Worm (Caenorhabditis elegans) whole organism, L3 larva: ENCODE measurements around the gene figl-1.
"Not testable (repeated sequence)": the region's sequence is repeated elsewhere in the genome, so short reads cannot be mapped to it uniquely, and the experiment has no call there.

Source experiments
- R02D3.7 ChIP-seq: fragments of 150-350 bp; optimal IDR thresholded peaks from 2 replicates; lab custom pipeline; 2014; ENCODE audit warnings: missing biosample characterization, missing genetic modification characterization
- ZK546.5 ChIP-seq: sonication (generic microtip); optimal IDR thresholded peaks from 2 replicates; lab custom pipeline; 2017; ENCODE audit warnings: missing biosample characterization, missing genetic modification characterization
- aly-2 ChIP-seq: fragments of 150-350 bp; optimal IDR thresholded peaks from 2 replicates; lab custom pipeline; 2014; ENCODE audit warnings: missing biosample characterization, missing genetic modification characterization
- ama-1 ChIP-seq: fragments of 150-350 bp; optimal IDR thresholded peaks from 2 replicates; lab custom pipeline; 2018
- ceh-16 ChIP-seq: sonication (generic microtip); optimal IDR thresholded peaks from 2 replicates; lab custom pipeline; 2017; ENCODE audit warnings: missing biosample characterization, missing genetic modification characterization
- ceh-82 ChIP-seq: fragments of 150-350 bp; optimal IDR thresholded peaks from 2 replicates; lab custom pipeline; 2014; ENCODE audit warnings: missing biosample characterization, missing genetic modification characterization
- daf-12 ChIP-seq: fragments of 150-350 bp; optimal IDR thresholded peaks from 2 replicates; lab custom pipeline; 2014; ENCODE audit warnings: missing biosample characterization, missing genetic modification reagents, missing genetic modification characterization
- egl-27 ChIP-seq: sonication (generic microtip); optimal IDR thresholded peaks from 4 replicates; lab custom pipeline; 2017; ENCODE audit warnings: missing biosample characterization, missing genetic modification reagents, missing genetic modification characterization
- elt-2 ChIP-seq: sonication (generic microtip); optimal IDR thresholded peaks from 2 replicates; lab custom pipeline; 2016; ENCODE audit warnings: missing genetic modification reagents, mild to moderate bottlenecking, missing genetic modification characterization, missing compliant biosample characterization
- elt-3 ChIP-seq, 3 experiments: fragments of 150-350 bp in 1 of 3; sonication (generic microtip) in 2 of 3; optimal IDR thresholded peaks; 2 replicates in 2 of 3; 4 replicates in 1 of 3; lab custom pipeline; 2014 to 2017; ENCODE audit warnings: missing biosample characterization in 3 of 3, missing genetic modification characterization in 3 of 3
- fkh-10 ChIP-seq: sonication (generic microtip); optimal IDR thresholded peaks from 2 replicates; lab custom pipeline; 2017; ENCODE audit warnings: missing biosample characterization, missing genetic modification reagents, missing genetic modification characterization
- fkh-2 ChIP-seq: fragments of 150-350 bp; optimal IDR thresholded peaks from 2 replicates; lab custom pipeline; 2014; ENCODE audit warnings: missing biosample characterization, missing genetic modification reagents, missing genetic modification characterization
- fos-1 ChIP-seq: fragments of 150-350 bp; optimal IDR thresholded peaks from 2 replicates; lab custom pipeline; 2014; ENCODE audit warnings: missing biosample characterization, missing genetic modification characterization
- jun-1 ChIP-seq: fragments of 150-350 bp; optimal IDR thresholded peaks from 2 replicates; lab custom pipeline; 2014; ENCODE audit warnings: missing biosample characterization, missing genetic modification reagents, missing genetic modification characterization
- lin-15B ChIP-seq: fragments of 150-350 bp; optimal IDR thresholded peaks from 2 replicates; lab custom pipeline; 2014; ENCODE audit warnings: missing biosample characterization, missing genetic modification characterization
- lin-39 ChIP-seq: fragments of 150-350 bp; optimal IDR thresholded peaks from 2 replicates; lab custom pipeline; 2018; ENCODE audit warnings: missing biosample characterization, missing genetic modification reagents, missing genetic modification characterization
- lsy-12 ChIP-seq: sonication (generic microtip); optimal IDR thresholded peaks from 2 replicates; lab custom pipeline; 2016; ENCODE audit warnings: mild to moderate bottlenecking, missing genetic modification characterization, missing compliant biosample characterization
- mdl-1 ChIP-seq: fragments of 150-350 bp; optimal IDR thresholded peaks from 2 replicates; lab custom pipeline; 2014; ENCODE audit warnings: missing biosample characterization, missing genetic modification characterization
- mml-1 ChIP-seq: fragments of 150-350 bp; sonication (generic microtip); optimal IDR thresholded peaks from 3 replicates; lab custom pipeline; 2014; ENCODE audit warnings: missing biosample characterization, missing genetic modification characterization
- nfya-1 ChIP-seq: sonication (generic microtip); optimal IDR thresholded peaks from 2 replicates; lab custom pipeline; 2017; ENCODE audit warnings: missing genetic modification characterization, mild to moderate bottlenecking, missing compliant biosample characterization, antibody characterized with exemption, moderate library complexity; ENCODE audit not compliant: insufficient read depth
- nhr-11 ChIP-seq: fragments of 150-350 bp; optimal IDR thresholded peaks from 2 replicates; lab custom pipeline; 2014; ENCODE audit warnings: missing biosample characterization, missing genetic modification characterization
- nhr-12 ChIP-seq: fragments of 150-350 bp; optimal IDR thresholded peaks from 2 replicates; lab custom pipeline; 2014; ENCODE audit warnings: missing biosample characterization, missing genetic modification characterization
- nhr-25 ChIP-seq: sonication (generic microtip); optimal IDR thresholded peaks from 2 replicates; lab custom pipeline; 2017; ENCODE audit warnings: missing biosample characterization, missing genetic modification characterization
- nhr-28 ChIP-seq: fragments of 150-350 bp; optimal IDR thresholded peaks from 2 replicates; lab custom pipeline; 2014; ENCODE audit warnings: missing biosample characterization, missing genetic modification characterization
- nhr-43 ChIP-seq: sonication (generic microtip); optimal IDR thresholded peaks from 2 replicates; lab custom pipeline; 2016; ENCODE audit warnings: mild to moderate bottlenecking, missing genetic modification characterization, missing compliant biosample characterization; ENCODE audit not compliant: poor library complexity, severe bottlenecking
- nhr-76 ChIP-seq: fragments of 150-350 bp; sonication (generic microtip); optimal IDR thresholded peaks from 5 replicates; lab custom pipeline; 2014; ENCODE audit warnings: missing biosample characterization, missing genetic modification characterization
- pha-4 ChIP-seq: fragments of 150-350 bp; optimal IDR thresholded peaks from 2 replicates; lab custom pipeline; 2014; ENCODE audit warnings: missing biosample characterization, missing genetic modification reagents, missing genetic modification characterization
- snpc-4 ChIP-seq: fragments of 150-350 bp; optimal IDR thresholded peaks from 2 replicates; lab custom pipeline; 2014; ENCODE audit warnings: missing biosample characterization, missing genetic modification characterization
- tbx-2 ChIP-seq: sonication (generic microtip); optimal IDR thresholded peaks from 2 replicates; lab custom pipeline; 2016; ENCODE audit warnings: mild to moderate bottlenecking, missing genetic modification characterization, missing compliant biosample characterization
- unc-39 ChIP-seq: sonication (generic microtip); optimal IDR thresholded peaks from 4 replicates; lab custom pipeline; 2017; ENCODE audit warnings: missing biosample characterization, missing genetic modification characterization
- unc-62 ChIP-seq: fragments of 150-350 bp; sonication (generic microtip); optimal IDR thresholded peaks from 4 replicates; lab custom pipeline; 2014; ENCODE audit warnings: missing biosample characterization, missing genetic modification reagents, missing genetic modification characterization
- zag-1 ChIP-seq: fragments of 150-350 bp; optimal IDR thresholded peaks from 2 replicates; lab custom pipeline; 2014; ENCODE audit warnings: missing biosample characterization, missing genetic modification characterization

figl-1 gene

ce11 chrV:4346325-4346724, 526 bp upstream of the figl-1 start, which contains the start of gene hpo-18:
TSS of gene hpo-18 (minus strand) at chrV:4346425.
- no peak for TF ChIP-seq pha-4 (tag; lab: Kevin White, UChicago)
- no peak for TF ChIP-seq nhr-76
- TF ChIP-seq fkh-2 (tag; lab: Kevin White, UChicago) = no peak
- no peak for TF ChIP-seq R02D3.7 (tag; lab: Kevin White, UChicago)
- TF ChIP-seq nhr-25 = no peak
- no peak for TF ChIP-seq nhr-28 (tag; lab: Kevin White, UChicago)
- TF ChIP-seq ceh-16 (tag; lab: Kevin White, UChicago) = no peak
- no peak for TF ChIP-seq elt-2 (tag; lab: Kevin White, UChicago)
- TF ChIP-seq ceh-82 (tag; lab: Kevin White, UChicago) = no peak
- TF ChIP-seq nfya-1 (tag; lab: Kevin White, UChicago) = no peak
- no peak for TF ChIP-seq fos-1 (tag; lab: Kevin White, UChicago)
- TF ChIP-seq lin-15B (tag; lab: Kevin White, UChicago) = no peak

- TF ChIP-seq mml-1 = no peak
- TF ChIP-seq pha-4 (tag; lab: Kevin White, UChicago) = peak; percentile 27
These were observed 4.1 kb downstream of the figl-1 start for ce11 chrV:4341736-4342135.

DNA sequence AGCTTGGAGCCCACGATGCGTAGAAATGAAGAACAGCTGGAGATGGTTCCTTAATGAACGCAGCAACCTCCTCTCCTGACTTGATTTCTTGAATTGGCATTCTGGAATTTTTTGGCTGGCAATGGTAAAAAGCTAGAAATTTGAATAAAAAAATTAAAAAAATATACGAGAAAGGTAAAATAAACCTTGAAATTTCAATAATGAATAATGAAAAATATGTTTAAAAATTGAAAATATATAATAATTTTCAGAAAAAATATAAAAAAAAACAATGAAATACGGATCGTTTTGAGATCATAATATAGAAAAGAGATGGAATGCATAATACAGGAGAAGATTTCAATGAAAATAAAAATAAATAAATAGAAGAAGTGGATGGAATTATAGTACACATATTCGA, 4.6 kb downstream of the figl-1 start, which contains the start of gene glrx-3:
TSS of gene glrx-3 (minus strand) at position 101 of the 400 bp plus-strand sequence.
- TF ChIP-seq egl-27 (tag; lab: Kevin White, UChicago) (no peak), elt-3 (tag; optimal IDR thresholded peaks at IDR 0.05; lab: Kevin White, UChicago) (no peak), daf-12 (no peak), fkh-10 (GFP tag; lab: Kevin White, UChicago) (no peak), lin-39 (no peak), mdl-1 (no peak), pha-4 (tag; lab: Kevin White, UChicago) (no peak), zag-1 (tag; lab: Kevin White, UChicago) (no peak), snpc-4 (tag; lab: Kevin White, UChicago) (no peak), ama-1 (lab: Kevin White, UChicago) (no peak), nhr-43 (no peak), nhr-11 (tag; lab: Kevin White, UChicago) (no peak)

- TF ChIP-seq zag-1 (tag; lab: Kevin White, UChicago) (no peak), unc-62 (no peak), nhr-12 (no peak), daf-12 (no peak), mml-1 (no peak)
These were observed 6.3 kb downstream of the figl-1 start for ce11 chrV:4339479-4339878.

- not testable (repeated sequence) for TF ChIP-seq fkh-2, unc-39, R02D3.7 (tag; lab: Kevin White, UChicago)
These were observed 9.3 kb downstream of the figl-1 start, which contains the start of gene irld-1 for ce11 chrV:4336462-4336861. TSS of gene irld-1 (plus strand) at chrV:4336762.

- no peak for TF ChIP-seq lsy-12 (tag; lab: Kevin White, UChicago)
- no peak for TF ChIP-seq ceh-82 (tag; lab: Kevin White, UChicago)
- no peak for TF ChIP-seq ZK546.5 (tag; lab: Kevin White, UChicago)
- no peak for TF ChIP-seq elt-3 (tag; optimal IDR thresholded peaks at IDR 0.05; lab: Kevin White, UChicago)
- no peak for TF ChIP-seq elt-2 (tag; lab: Kevin White, UChicago)
- no peak for TF ChIP-seq snpc-4 (tag; lab: Kevin White, UChicago)
- TF ChIP-seq aly-2 = no peak
- no peak for TF ChIP-seq R02D3.7 (tag; lab: Kevin White, UChicago)
- no peak for TF ChIP-seq unc-39 (tag; lab: Kevin White, UChicago)
- TF ChIP-seq nhr-43 = no peak
- TF ChIP-seq nfya-1 (tag; lab: Kevin White, UChicago) = no peak
- no peak for TF ChIP-seq fos-1 (tag; lab: Kevin White, UChicago)
- TF ChIP-seq jun-1 (tag; lab: Kevin White, UChicago) = no peak
- TF ChIP-seq tbx-2 (tag; lab: Kevin White, UChicago) = no peak
These were observed 13.3 kb downstream of the figl-1 start, which contains the start of gene oac-12 for ce11 chrV:4332450-4332849. TSS of gene oac-12 (minus strand) at chrV:4332550.
